Worm (Caenorhabditis elegans): ENCODE measurements around the gene iglr-2.

Gene iglr-2

DNA sequence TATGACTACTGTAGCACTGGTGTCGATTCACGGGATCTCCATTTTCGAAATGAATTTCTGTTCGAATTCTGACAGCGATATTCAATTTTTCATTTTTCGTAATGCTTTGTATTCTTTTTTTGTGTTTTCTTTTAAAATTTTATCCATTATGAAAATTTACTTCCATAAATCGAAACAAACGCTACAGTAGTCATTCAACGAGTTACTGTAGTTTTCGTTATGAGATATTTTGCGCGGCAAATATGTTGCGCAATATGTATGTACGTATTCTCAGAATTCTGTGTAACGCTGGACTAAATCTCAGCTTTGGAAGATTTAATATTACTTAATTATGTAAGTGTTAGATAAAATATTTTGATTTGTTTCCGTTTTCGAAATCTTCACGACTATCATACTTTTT lies 38.1 kb upstream of the iglr-2 start:
- TF ChIP-seq tbx-8 (GFP tag; optimal IDR thresholded peaks at IDR 0.05), result no peak
- TF ChIP-seq bed-3 (GFP tag; optimal IDR thresholded peaks at IDR 0.05), result no peak
- TF ChIP-seq lin-13 (tag; optimal IDR thresholded peaks at IDR 0.05), result no peak
- TF ChIP-seq lin-32 (GFP tag; optimal IDR thresholded peaks at IDR 0.05), result no peak
- peak; percentile 92 for TF ChIP-seq zip-8 (tag; optimal IDR thresholded peaks at IDR 0.05)
- no peak for TF ChIP-seq drap-1 (GFP tag; optimal IDR thresholded peaks at IDR 0.05)

DNA sequence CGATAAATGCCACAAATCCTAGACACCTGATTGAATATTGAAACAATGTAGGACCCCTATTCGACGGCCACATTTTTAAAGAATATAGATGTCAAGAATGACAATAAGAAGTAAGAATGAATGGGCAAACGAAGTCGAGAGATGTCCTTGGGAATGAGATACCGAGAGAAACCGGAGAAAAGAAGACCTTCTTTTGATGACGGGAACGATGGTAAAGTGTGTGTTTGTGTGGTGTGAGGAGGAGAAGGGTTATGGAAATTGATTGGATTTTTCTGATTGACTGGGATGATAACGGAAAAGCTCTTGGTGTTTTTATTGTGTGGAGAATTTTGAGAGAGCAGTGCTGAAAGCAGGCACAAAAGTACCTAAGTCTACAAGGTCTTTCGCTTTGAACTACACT lies 37.5 kb upstream of the iglr-2 start, which contains the start of gene R05D3.9:
TSS of gene R05D3.9 (minus strand) at position 101 of the 400 bp plus-strand sequence.
- TF ChIP-seq unc-120 (tag; optimal IDR thresholded peaks at IDR 0.05; ENCODE audit: poor library complexity, severe bottlenecking) (no peak), sem-2 (GFP tag; optimal IDR thresholded peaks at IDR 0.05) (no peak)

DNA sequence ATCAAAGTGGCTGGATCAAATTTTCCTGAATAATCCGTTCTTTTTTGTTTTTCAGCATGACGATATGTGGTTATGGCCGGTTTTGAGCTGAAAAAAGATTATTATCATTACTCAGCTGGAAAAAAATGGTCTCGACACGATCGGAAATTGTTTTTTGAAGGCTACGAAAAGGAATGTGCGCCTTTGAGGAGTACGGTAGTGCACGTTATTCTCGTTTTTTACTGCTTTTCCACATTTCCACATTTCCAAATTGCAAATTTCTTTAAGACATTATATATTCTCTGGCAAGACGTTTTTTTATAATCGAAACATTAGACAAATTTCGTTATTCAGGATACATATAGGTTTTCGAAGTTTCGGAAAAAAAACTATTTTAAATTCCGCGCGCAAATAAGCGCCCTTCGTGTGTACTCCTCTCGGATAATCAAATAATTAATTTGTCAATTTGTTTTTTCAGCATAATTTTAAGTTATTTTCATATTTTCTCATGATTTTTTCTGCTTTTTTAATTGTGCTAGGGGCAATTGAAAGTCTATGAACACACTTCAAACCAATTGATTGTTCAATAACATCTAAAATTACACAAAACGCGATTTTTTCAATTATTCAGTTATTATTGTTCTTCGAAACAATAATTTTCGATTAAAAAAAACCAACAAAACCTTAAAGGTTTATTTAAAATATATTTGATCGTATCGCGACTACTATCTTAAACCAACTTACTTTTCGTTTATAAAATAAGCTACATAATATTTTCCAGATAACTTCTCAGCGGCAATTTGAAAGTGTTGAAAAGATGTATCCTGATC lies 32.3 kb upstream of the iglr-2 start, which contains the start of gene R05D3.3:
TSS of gene R05D3.3 (plus strand) at position 759 of the 809 bp plus-strand sequence.
- TF ChIP-seq sem-2 (GFP tag; optimal IDR thresholded peaks at IDR 0.05), result no peak
- TF ChIP-seq drap-1 (GFP tag; optimal IDR thresholded peaks at IDR 0.05), result no peak
- no peak for TF ChIP-seq elt-3 (tag; optimal IDR thresholded peaks at IDR 0.05)
- TF ChIP-seq lsy-2 (tag; optimal IDR thresholded peaks at IDR 0.05), result no peak
- no peak for TF ChIP-seq mab-5 (tag; optimal IDR thresholded peaks at IDR 0.05)
- TF ChIP-seq blmp-1 (tag; optimal IDR thresholded peaks at IDR 0.05), result no peak
- TF ChIP-seq elt-1 (tag; optimal IDR thresholded peaks at IDR 0.05; ENCODE audit: borderline replicate concordance, insufficient read depth), result no peak
- TF ChIP-seq lin-13 (tag; optimal IDR thresholded peaks at IDR 0.05), result no peak
- no peak for TF ChIP-seq nhr-76 (tag; optimal IDR thresholded peaks at IDR 0.05)
- no peak for TF ChIP-seq ham-2 (GFP tag; optimal IDR thresholded peaks at IDR 0.05)
- no peak for TF ChIP-seq pha-4 (tag; optimal IDR thresholded peaks at IDR 0.05)
- no peak for TF ChIP-seq snpc-4 (tag; optimal IDR thresholded peaks at IDR 0.05)
- no peak for TF ChIP-seq flh-1 (GFP tag; optimal IDR thresholded peaks at IDR 0.05)
- TF ChIP-seq lin-32 (GFP tag; optimal IDR thresholded peaks at IDR 0.05), result no peak
- TF ChIP-seq hlh-1 (tag; optimal IDR thresholded peaks at IDR 0.05), result no peak
- TF ChIP-seq M03D4.4 (tag; optimal IDR thresholded peaks at IDR 0.05), result no peak
- TF ChIP-seq nhr-12 (tag; optimal IDR thresholded peaks at IDR 0.05), result no peak
- TF ChIP-seq unc-39 (tag; optimal IDR thresholded peaks at IDR 0.05), result no peak
- TF ChIP-seq unc-62 (GFP tag; optimal IDR thresholded peaks at IDR 0.05), result no peak

DNA sequence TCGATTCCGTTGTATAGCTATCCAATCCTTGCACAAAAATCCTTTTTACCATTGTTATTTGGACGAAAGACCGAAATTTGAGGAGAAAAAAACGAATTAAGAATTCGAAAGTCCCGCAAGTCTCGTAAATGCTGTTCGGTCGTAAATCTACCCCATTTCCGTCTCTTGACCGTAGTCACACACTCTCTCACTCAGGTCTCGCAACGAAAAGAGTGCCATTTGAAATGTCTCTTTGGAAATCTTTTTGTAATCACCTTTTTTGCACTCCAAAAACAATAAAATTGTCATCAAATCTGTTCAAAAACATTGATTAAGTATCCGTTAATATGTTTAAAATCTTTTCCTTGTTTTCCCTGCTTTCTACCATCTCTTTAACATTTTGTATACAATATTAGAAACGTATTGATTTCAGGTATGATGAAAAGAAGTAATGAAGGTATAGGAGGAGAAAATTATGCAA lies 27.1 kb upstream of the iglr-2 start, which contains the start of the genes R05D3.8 and rfp-1:
TSS of gene R05D3.8 (minus strand) at position 115 of the 460 bp plus-strand sequence.
TSS of gene rfp-1 (plus strand) at position 410 of the 460 bp plus-strand sequence.
- TF ChIP-seq nhr-12 (tag; optimal IDR thresholded peaks at IDR 0.05) (peak; percentile 11), nhr-28 (tag; optimal IDR thresholded peaks at IDR 0.05) (peak; percentile 13), lin-13 (tag; optimal IDR thresholded peaks at IDR 0.05) (no peak), ces-1 (GFP tag; optimal IDR thresholded peaks at IDR 0.05) (peak; percentile 65), ceh-83 (GFP tag; optimal IDR thresholded peaks at IDR 0.05) (no peak), unc-120 (tag; optimal IDR thresholded peaks at IDR 0.05; ENCODE audit: poor library complexity, severe bottlenecking) (peak; percentile 50), unc-39 (tag; optimal IDR thresholded peaks at IDR 0.05) (no peak), M03D4.4 (tag; optimal IDR thresholded peaks at IDR 0.05) (no peak), pha-4 (tag; optimal IDR thresholded peaks at IDR 0.05) (peak; percentile 51), ceh-43 (GFP tag; optimal IDR thresholded peaks at IDR 0.05) (no peak), elt-3 (tag; optimal IDR thresholded peaks at IDR 0.05) (no peak), bed-3 (GFP tag; optimal IDR thresholded peaks at IDR 0.05) (no peak), mep-1 (tag; optimal IDR thresholded peaks at IDR 0.05) (peak; percentile 83), ceh-39 (tag; optimal IDR thresholded peaks at IDR 0.05) (peak; percentile 59), unc-62 (GFP tag; optimal IDR thresholded peaks at IDR 0.05) (peak; percentile 51), nhr-237 (tag; optimal IDR thresholded peaks at IDR 0.05) (peak; percentile 75), ztf-11 (tag; optimal IDR thresholded peaks at IDR 0.05) (no peak), lin-32 (GFP tag; optimal IDR thresholded peaks at IDR 0.05) (no peak), snpc-4 (tag; optimal IDR thresholded peaks at IDR 0.05) (no peak), hlh-1 (tag; optimal IDR thresholded peaks at IDR 0.05) (peak; percentile 43), zip-8 (tag; optimal IDR thresholded peaks at IDR 0.05) (no peak), elt-1 (tag; optimal IDR thresholded peaks at IDR 0.05; ENCODE audit: borderline replicate concordance, insufficient read depth) (no peak), blmp-1 (tag; optimal IDR thresholded peaks at IDR 0.05) (no peak), flh-1 (GFP tag; optimal IDR thresholded peaks at IDR 0.05) (no peak), mab-5 (tag; optimal IDR thresholded peaks at IDR 0.05) (no peak), lsy-2 (tag; optimal IDR thresholded peaks at IDR 0.05) (peak; percentile 96), nhr-2 (tag; optimal IDR thresholded peaks at IDR 0.05) (peak; percentile 23), drap-1 (GFP tag; optimal IDR thresholded peaks at IDR 0.05) (no peak), sptf-1 (tag; optimal IDR thresholded peaks at IDR 0.05) (no peak), sem-2 (GFP tag; optimal IDR thresholded peaks at IDR 0.05) (no peak), nhr-76 (tag; optimal IDR thresholded peaks at IDR 0.05) (no peak), ham-2 (GFP tag; optimal IDR thresholded peaks at IDR 0.05) (no peak), mls-2 (tag; optimal IDR thresholded peaks at IDR 0.05) (no peak), cnd-1 (tag; optimal IDR thresholded peaks at IDR 0.05) (no peak), tbx-8 (GFP tag; optimal IDR thresholded peaks at IDR 0.05) (no peak)
